Worm (Caenorhabditis elegans): ENCODE measurements around the gene C32C4.3.

DNA sequence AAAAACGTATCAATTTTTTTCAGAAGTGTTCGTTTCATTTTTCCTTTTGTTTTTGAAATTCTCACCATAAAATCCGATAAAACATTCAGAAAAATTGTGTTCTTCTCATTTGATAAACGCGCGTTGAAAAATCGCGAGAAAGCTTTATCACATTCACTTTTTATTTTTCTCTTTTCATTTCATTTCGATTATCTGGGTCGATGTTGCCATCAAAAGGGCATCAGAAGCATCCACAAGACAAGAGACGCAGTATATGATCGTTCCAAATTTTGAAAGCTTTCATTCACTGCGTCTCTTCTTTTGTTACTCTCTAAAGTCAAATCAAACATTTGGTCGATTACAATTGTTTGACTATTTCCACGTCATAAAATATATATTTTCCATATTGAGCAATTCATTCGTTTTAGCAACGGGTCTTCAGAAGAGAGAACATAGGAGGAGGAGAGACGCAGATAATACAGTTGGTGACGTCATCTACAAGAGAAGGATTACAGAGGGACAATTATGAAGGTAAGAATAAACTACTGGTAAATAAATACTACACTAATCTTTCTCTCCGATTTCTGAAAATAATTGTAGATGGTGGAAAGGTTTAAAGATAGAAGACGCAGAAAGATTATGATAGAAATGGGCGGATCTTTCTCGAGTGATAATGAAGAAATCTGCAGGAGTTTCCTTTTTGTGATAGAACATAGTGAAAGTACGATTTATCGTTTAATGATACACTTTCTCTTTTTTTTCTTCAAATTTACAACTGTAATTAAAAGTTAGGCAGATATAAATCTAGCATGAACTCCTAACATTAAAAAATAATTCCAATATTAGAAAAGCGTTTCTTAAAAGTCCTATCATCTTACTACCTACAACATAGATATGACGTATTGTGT is 44.6 kb downstream of the C32C4.3 start, which contains the start of gene H27A22.1:
- TF ChIP-seq pha-4 (tag; optimal IDR thresholded peaks at IDR 0.05) (no peak), ceh-83 (GFP tag; optimal IDR thresholded peaks at IDR 0.05) (no peak), lin-13 (tag; optimal IDR thresholded peaks at IDR 0.05) (no peak), nhr-237 (tag; optimal IDR thresholded peaks at IDR 0.05) (no peak), elt-3 (tag; optimal IDR thresholded peaks at IDR 0.05) (no peak), nhr-28 (tag; optimal IDR thresholded peaks at IDR 0.05) (no peak), nhr-76 (tag; optimal IDR thresholded peaks at IDR 0.05) (no peak)
